Worm (Caenorhabditis elegans) whole organism, young adult: ENCODE data around the gene R04D3.3.

Experiments used
- B0035.1 ChIP-seq: sonication (generic microtip); optimal IDR thresholded peaks from 2 replicates; lab custom pipeline; 2016; ENCODE audit warnings: missing genetic modification characterization, mild to moderate bottlenecking, missing compliant biosample characterization, missing genotype, missing genetic modification reagents
- C17E4.6 ChIP-seq: fragments of 200-800 bp; sonication (Bioruptor generic); IDR thresholded peaks from 2 replicates; pipeline ENCODE4 v1.3.6; 2022; ENCODE audit warnings: missing genetic modification reagents, missing genetic modification characterization, missing compliant biosample characterization
- D2030.7 ChIP-seq: fragments of 200-800 bp; sonication (Bioruptor generic); IDR thresholded peaks from 2 replicates; pipeline ENCODE4 v1.3.6; 2022; ENCODE audit warnings: missing genetic modification reagents, missing genetic modification characterization, missing compliant biosample characterization
- F22D6.2 ChIP-seq: sonication (generic microtip); optimal IDR thresholded peaks from 2 replicates; lab custom pipeline; 2016; ENCODE audit warnings: mild to moderate bottlenecking, missing genetic modification characterization, missing compliant biosample characterization
- F52B5.7 ChIP-seq: sonication (generic microtip); optimal IDR thresholded peaks from 2 replicates; lab custom pipeline; 2016; ENCODE audit warnings: mild to moderate bottlenecking, missing genetic modification characterization, missing compliant biosample characterization
- F57C9.4 ChIP-seq: sonication (generic microtip); optimal IDR thresholded peaks from 2 replicates; lab custom pipeline; 2017; ENCODE audit warnings: mild to moderate bottlenecking, missing genetic modification characterization, missing compliant biosample characterization
- Y53F4B.3 ChIP-seq: fragments of 200-800 bp; sonication (Bioruptor generic); IDR thresholded peaks from 2 replicates; pipeline ENCODE4 v1.3.6; 2022; ENCODE audit warnings: missing genetic modification reagents, missing genetic modification characterization, missing compliant biosample characterization
- Y53G8AR.9 ChIP-seq: fragments of 200-800 bp; sonication (Bioruptor generic); conservative IDR thresholded peaks from 2 replicates; pipeline ENCODE4 v1.3.6; 2022; ENCODE audit warnings: missing genetic modification reagents, missing genetic modification characterization, missing compliant biosample characterization
- Y67H2A.10 ChIP-seq: fragments of 200-800 bp; sonication (Bioruptor generic); conservative IDR thresholded peaks from 2 replicates; pipeline ENCODE4 v1.3.6; 2022; ENCODE audit warnings: missing genetic modification reagents, missing genetic modification characterization, missing compliant biosample characterization
- ama-1 ChIP-seq, 3 experiments: fragments of 150-350 bp in 1 of 3; sonication (generic microtip) in 2 of 3; optimal IDR thresholded peaks; 2 replicates each; lab custom pipeline; 2014 to 2018; ENCODE audit warnings: missing biosample characterization in 2 of 3, missing genetic modification characterization in 2 of 3, missing genetic modification reagents in 2 of 3
- atf-7 ChIP-seq: sonication (generic microtip); optimal IDR thresholded peaks from 2 replicates; lab custom pipeline; 2017; ENCODE audit warnings: mild to moderate bottlenecking, missing genetic modification characterization, missing compliant biosample characterization
- attf-3 ChIP-seq: fragments of 200-800 bp; sonication (Bioruptor generic); conservative IDR thresholded peaks from 2 replicates; pipeline ENCODE4 v1.3.6; 2022; ENCODE audit warnings: missing genetic modification reagents, missing genetic modification characterization, missing compliant biosample characterization
- attf-5 ChIP-seq: fragments of 200-800 bp; sonication (Bioruptor generic); optimal IDR thresholded peaks from 2 replicates; lab custom pipeline; 2018; ENCODE audit warnings: mild to moderate bottlenecking, missing genetic modification characterization, missing compliant biosample characterization
- bed-1 ChIP-seq: fragments of 200-800 bp; sonication (Bioruptor generic); IDR thresholded peaks from 2 replicates; pipeline ENCODE4 v1.3.6; 2022; ENCODE audit warnings: missing genetic modification reagents, missing genetic modification characterization, missing compliant biosample characterization
- bed-2 ChIP-seq: fragments of 200-800 bp; sonication (Bioruptor generic); IDR thresholded peaks from 2 replicates; pipeline ENCODE4 v1.3.6; 2022; ENCODE audit warnings: missing genetic modification reagents, missing genetic modification characterization, missing compliant biosample characterization
- ccch-3 ChIP-seq: fragments of 200-800 bp; sonication (Bioruptor generic); optimal IDR thresholded peaks from 2 replicates; lab custom pipeline; 2018; ENCODE audit warnings: mild to moderate bottlenecking, missing genetic modification characterization, missing compliant biosample characterization
- cebp-1 ChIP-seq, 2 experiments: fragments of 200-800 bp in 1 of 2; sonication (Bioruptor generic) in 1 of 2; sonication (generic microtip) in 1 of 2; IDR thresholded peaks in 1 of 2; optimal IDR thresholded peaks in 1 of 2; 2 replicates each; pipeline versions ENCODE4 v1.3.6 to Lab custom; 2017 to 2022; ENCODE audit warnings: missing compliant biosample characterization in 2 of 2, missing genetic modification characterization in 2 of 2, mild to moderate bottlenecking in 1 of 2, missing genetic modification reagents in 1 of 2, moderate library complexity in 1 of 2
- ceh-79 ChIP-seq: sonication (generic microtip); optimal IDR thresholded peaks from 2 replicates; lab custom pipeline; 2017; ENCODE audit warnings: mild to moderate bottlenecking, missing genetic modification characterization, missing compliant biosample characterization
- die-1 ChIP-seq: sonication (generic microtip); optimal IDR thresholded peaks from 2 replicates; lab custom pipeline; 2016; ENCODE audit warnings: missing genotype, mild to moderate bottlenecking, missing genetic modification characterization, missing compliant biosample characterization
- dpl-1 ChIP-seq: fragments of 150-350 bp; optimal IDR thresholded peaks from 2 replicates; lab custom pipeline; 2014; ENCODE audit warnings: missing biosample characterization, missing genetic modification reagents, missing genetic modification characterization
- efl-1 ChIP-seq: fragments of 150-350 bp; optimal IDR thresholded peaks from 2 replicates; lab custom pipeline; 2014; ENCODE audit warnings: missing biosample characterization, missing genetic modification reagents, missing genetic modification characterization
- egl-44 ChIP-seq: fragments of 200-800 bp; sonication (Bioruptor generic); IDR thresholded peaks from 2 replicates; pipeline ENCODE4 v1.3.6; 2022; ENCODE audit warnings: missing genetic modification reagents, missing genetic modification characterization, missing compliant biosample characterization
- gei-17 ChIP-seq: fragments of 200-800 bp; sonication (Bioruptor generic); optimal IDR thresholded peaks from 2 replicates; lab custom pipeline; 2018; ENCODE audit warnings: mild to moderate bottlenecking, missing genetic modification characterization, missing compliant biosample characterization
- hlh-12 ChIP-seq: sonication (generic microtip); optimal IDR thresholded peaks from 2 replicates; lab custom pipeline; 2016; ENCODE audit warnings: missing genetic modification characterization, missing compliant biosample characterization
- hmg-1.2 ChIP-seq: fragments of 200-800 bp; sonication (Bioruptor generic); IDR thresholded peaks from 2 replicates; pipeline ENCODE4 v1.3.6; 2022; ENCODE audit warnings: missing genetic modification reagents, missing genetic modification characterization, missing compliant biosample characterization
- hsf-1 ChIP-seq: fragments of 200-800 bp; sonication (Bioruptor generic); IDR thresholded peaks from 2 replicates; pipeline ENCODE4 v1.3.6; 2022; ENCODE audit warnings: missing genetic modification reagents, missing genetic modification characterization, missing compliant biosample characterization
- let-526 ChIP-seq: fragments of 200-800 bp; sonication (Bioruptor generic); IDR thresholded peaks from 2 replicates; pipeline ENCODE4 v1.3.6; 2022; ENCODE audit warnings: missing genetic modification reagents, missing genetic modification characterization, missing compliant biosample characterization
- let-607 ChIP-seq, 2 experiments: fragments of 200-800 bp in 1 of 2; sonication (Bioruptor generic) in 1 of 2; sonication (generic microtip) in 1 of 2; optimal IDR thresholded peaks; 2 replicates each; lab custom pipeline; 2016 to 2018; ENCODE audit warnings: mild to moderate bottlenecking in 2 of 2, missing compliant biosample characterization in 2 of 2, missing genetic modification characterization in 2 of 2, moderate library complexity in 2 of 2, missing genotype in 1 of 2
- lin-35 ChIP-seq, 3 experiments: fragments of 150-350 bp in 2 of 3; sonication (generic microtip) in 1 of 3; optimal IDR thresholded peaks; 2 replicates each; lab custom pipeline; 2014 to 2018; ENCODE audit warnings: missing biosample characterization in 3 of 3, missing genetic modification characterization in 3 of 3, missing genetic modification reagents in 3 of 3
- lir-1 ChIP-seq: fragments of 200-800 bp; sonication (Bioruptor generic); conservative IDR thresholded peaks from 2 replicates; pipeline ENCODE4 v1.3.6; 2022; ENCODE audit warnings: missing genetic modification reagents, missing genetic modification characterization, missing compliant biosample characterization
- lsl-1 ChIP-seq: fragments of 200-800 bp; sonication (Bioruptor generic); optimal IDR thresholded peaks from 2 replicates; lab custom pipeline; 2018; ENCODE audit warnings: mild to moderate bottlenecking, missing genetic modification characterization, moderate library complexity, missing compliant biosample characterization
- madf-8 ChIP-seq: fragments of 200-800 bp; sonication (Bioruptor generic); conservative IDR thresholded peaks from 2 replicates; pipeline ENCODE4 v1.3.6; 2022; ENCODE audit warnings: missing genetic modification reagents, missing genetic modification characterization, missing compliant biosample characterization
- mcd-1 ChIP-seq: fragments of 200-800 bp; sonication (Bioruptor generic); IDR thresholded peaks from 2 replicates; pipeline ENCODE4 v1.3.6; 2022; ENCODE audit warnings: missing genetic modification reagents, missing genetic modification characterization, missing compliant biosample characterization
- nfya-2 ChIP-seq: fragments of 200-800 bp; sonication (Bioruptor generic); IDR thresholded peaks from 2 replicates; pipeline ENCODE4 v1.3.6; 2022; ENCODE audit warnings: missing genetic modification reagents, missing genetic modification characterization, missing compliant biosample characterization
- nhr-120 ChIP-seq: fragments of 200-800 bp; sonication (Bioruptor generic); IDR thresholded peaks from 2 replicates; pipeline ENCODE4 v1.3.6; 2022; ENCODE audit warnings: missing genetic modification characterization, missing compliant biosample characterization
- nhr-80 ChIP-seq: sonication (generic microtip); optimal IDR thresholded peaks from 2 replicates; lab custom pipeline; 2016; ENCODE audit warnings: missing genetic modification characterization, missing compliant biosample characterization
- pbrm-1 ChIP-seq: fragments of 200-800 bp; sonication (Bioruptor generic); IDR thresholded peaks from 2 replicates; pipeline ENCODE4 v1.3.6; 2022; ENCODE audit warnings: missing genetic modification reagents, missing genetic modification characterization, missing compliant biosample characterization
- rcor-1 ChIP-seq: fragments of 200-800 bp; sonication (Bioruptor generic); IDR thresholded peaks from 2 replicates; pipeline ENCODE4 v1.3.6; 2022; ENCODE audit warnings: missing genetic modification reagents, missing genetic modification characterization, missing compliant biosample characterization
- sea-2 ChIP-seq: fragments of 200-800 bp; sonication (Bioruptor generic); IDR thresholded peaks from 2 replicates; pipeline ENCODE4 v1.3.6; 2022; ENCODE audit warnings: missing genetic modification characterization, missing compliant biosample characterization
- snpc-1.1 ChIP-seq: sonication (generic microtip); optimal IDR thresholded peaks from 2 replicates; lab custom pipeline; 2017; ENCODE audit warnings: missing genetic modification characterization, mild to moderate bottlenecking, missing compliant biosample characterization, antibody characterized with exemption, moderate library complexity, missing genotype, missing genetic modification reagents; ENCODE audit not compliant: insufficient read depth
- somi-1 ChIP-seq: fragments of 200-800 bp; sonication (Bioruptor generic); optimal IDR thresholded peaks from 2 replicates; lab custom pipeline; 2018; ENCODE audit warnings: mild to moderate bottlenecking, missing genetic modification characterization, missing compliant biosample characterization
- tbp1 ChIP-seq: fragments of 200-800 bp; sonication (Bioruptor generic); optimal IDR thresholded peaks from 2 replicates; lab custom pipeline; 2018; ENCODE audit warnings: mild to moderate bottlenecking, missing genetic modification characterization, missing compliant biosample characterization
- xnd-1 ChIP-seq: sonication (generic microtip); optimal IDR thresholded peaks from 2 replicates; lab custom pipeline; 2016; ENCODE audit warnings: missing genotype, missing genetic modification reagents, missing genetic modification characterization, missing compliant biosample characterization
- ztf-18 ChIP-seq: sonication (generic microtip); optimal IDR thresholded peaks from 2 replicates; lab custom pipeline; 2016; ENCODE audit warnings: missing genotype, mild to moderate bottlenecking, missing genetic modification characterization, missing compliant biosample characterization
- ztf-22 ChIP-seq: fragments of 200-800 bp; sonication (Bioruptor generic); optimal IDR thresholded peaks from 2 replicates; lab custom pipeline; 2018; ENCODE audit warnings: mild to moderate bottlenecking, missing genetic modification characterization, moderate library complexity, missing compliant biosample characterization

R04D3.3 gene

DNA sequence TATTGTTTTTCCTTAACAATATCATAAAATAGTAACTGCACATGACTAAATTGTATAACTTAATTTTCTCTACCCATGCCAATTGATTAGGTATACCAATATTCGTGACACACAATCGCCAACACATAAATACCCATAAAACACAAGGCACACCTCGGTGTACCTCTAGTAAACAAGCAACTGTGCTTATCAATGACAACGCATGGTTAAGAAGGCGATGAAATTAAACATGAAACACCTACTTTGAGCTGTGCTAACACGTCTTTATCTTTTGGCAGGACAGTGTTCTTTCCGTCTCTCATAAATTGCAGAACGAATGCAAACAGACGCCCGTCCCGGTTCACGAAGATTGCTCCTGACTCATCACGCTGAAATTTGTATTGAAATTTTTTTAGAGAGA is 20.3 kb upstream of the R04D3.3 start (continued):
- TF ChIP-seq tbp1, result peak; percentile 32
- no peak for TF ChIP-seq F52B5.7 (tag; lab: Kevin White, UChicago)
- TF ChIP-seq lin-35 (GFP tag; optimal IDR thresholded peaks at IDR 0.05; lab: Kevin White, UChicago), result no peak
- no peak for TF ChIP-seq lsl-1
- TF ChIP-seq snpc-1.1, result no peak
- peak; percentile 94 for TF ChIP-seq nhr-80 (tag; lab: Kevin White, UChicago)
- TF ChIP-seq sea-2 (GFP tag; lab: Robert Waterston, UW), result no peak
- no peak for TF ChIP-seq madf-8 (GFP tag; lab: Robert Waterston, UW)
- peak; percentile 14 for TF ChIP-seq ztf-22
- no peak for TF ChIP-seq D2030.7 (GFP tag; lab: Robert Waterston, UW)
- no peak for TF ChIP-seq F57C9.4
- peak; percentile 12 for TF ChIP-seq atf-7 (tag; lab: Kevin White, UChicago)
- peak in 1 of 2 experiments; percentile 35 for TF ChIP-seq let-607 (tag; optimal IDR thresholded peaks at IDR 0.05; lab: Kevin White, UChicago)
- no peak for TF ChIP-seq ama-1 (optimal IDR thresholded peaks at IDR 0.05; lab: Kevin White, UChicago)
- TF ChIP-seq ama-1 (GFP tag; optimal IDR thresholded peaks at IDR 0.05; lab: Kevin White, UChicago), result no peak
- no peak for TF ChIP-seq somi-1 (GFP tag; lab: Kevin White, UChicago)
- no peak for TF ChIP-seq pbrm-1
- TF ChIP-seq egl-44, result no peak
- TF ChIP-seq hlh-12 (tag; lab: Kevin White, UChicago), result no peak
- TF ChIP-seq C17E4.6 (GFP tag; lab: Robert Waterston, UW), result no peak
- no peak for TF ChIP-seq gei-17 (GFP tag; lab: Kevin White, UChicago)
- no peak for TF ChIP-seq xnd-1

DNA sequence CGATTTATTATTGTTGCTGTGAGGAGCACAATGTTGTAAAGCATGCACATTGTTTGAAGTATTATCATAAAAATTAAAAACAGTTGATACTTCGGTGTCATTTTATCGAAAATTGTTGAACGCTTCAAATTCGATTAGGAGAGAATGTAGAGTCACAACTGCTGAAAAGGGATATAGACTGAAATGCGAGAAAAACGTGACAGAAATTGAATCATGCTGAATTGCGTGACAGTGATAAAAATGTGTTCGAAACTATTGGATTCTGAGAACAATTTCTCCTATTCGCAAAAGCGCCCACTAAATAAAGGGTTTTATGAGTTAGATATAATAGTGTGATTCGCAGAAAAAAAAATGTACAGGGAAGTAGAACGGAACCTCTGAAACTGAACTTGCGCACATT is 18.3 kb upstream of the R04D3.3 start, which contains the start of gene srxa-8:
Gene srxa-8, minus strand, starts transcription at position 101 of the 400 bp plus-strand sequence.
- TF ChIP-seq bed-1 (GFP tag; lab: Robert Waterston, UW) (no peak), let-526 (no peak), Y67H2A.10 (GFP tag; lab: Robert Waterston, UW) (no peak), cebp-1 (GFP tag; IDR thresholded peaks at IDR 0.05; lab: Robert Waterston, UW) (no peak), cebp-1 (tag; optimal IDR thresholded peaks at IDR 0.05; lab: Kevin White, UChicago) (no peak), bed-2 (GFP tag; lab: Robert Waterston, UW) (no peak), mcd-1 (no peak)

DNA sequence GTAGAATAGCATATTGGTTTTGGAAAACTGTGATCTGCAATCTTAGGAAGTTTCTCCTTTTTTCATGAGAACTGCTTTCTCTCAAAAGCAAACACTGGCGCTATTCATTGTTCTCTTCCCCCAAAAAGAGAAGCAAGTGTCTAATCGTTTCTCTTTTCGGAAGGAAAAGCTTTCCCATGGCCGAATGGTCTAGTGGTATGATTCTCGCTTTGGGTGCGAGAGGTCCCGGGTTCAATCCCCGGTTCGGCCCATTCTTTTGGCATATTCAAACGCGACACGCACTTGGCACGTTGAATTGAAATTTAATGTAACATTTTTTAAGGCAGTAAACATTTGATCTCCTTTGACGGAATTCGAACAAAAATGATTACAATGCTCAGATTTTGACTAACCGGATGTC is 17.4 kb upstream of the R04D3.3 start:
- TF ChIP-seq ccch-3 (GFP tag; lab: Kevin White, UChicago) (no peak), ztf-18 (tag; lab: Kevin White, UChicago) (no peak), nfya-2 (no peak), attf-5 (GFP tag; lab: Kevin White, UChicago) (no peak), ztf-22 (no peak), hmg-1.2 (GFP tag; lab: Robert Waterston, UW) (peak; percentile 39; the same call in 1 of the 2 replicates), hsf-1 (GFP tag; lab: Robert Waterston, UW) (no peak), lsl-1 (no peak), F57C9.4 (no peak), attf-3 (GFP tag; lab: Robert Waterston, UW) (no peak), lir-1 (GFP tag; lab: Robert Waterston, UW) (no peak), rcor-1 (GFP tag; lab: Robert Waterston, UW) (peak; percentile 31; the same call in 1 of the 2 replicates), Y53F4B.3 (GFP tag; lab: Robert Waterston, UW) (no peak), efl-1 (GFP tag; lab: Kevin White, UChicago) (no peak), D2030.7 (GFP tag; lab: Robert Waterston, UW) (peak; percentile 51), nhr-80 (tag; lab: Kevin White, UChicago) (no peak), bed-1 (GFP tag; lab: Robert Waterston, UW) (no peak), nhr-120 (GFP tag; lab: Robert Waterston, UW) (no peak), somi-1 (GFP tag; lab: Kevin White, UChicago) (no peak), dpl-1 (GFP tag; lab: Kevin White, UChicago) (no peak), Y53G8AR.9 (GFP tag; lab: Robert Waterston, UW) (no peak), F52B5.7 (tag; lab: Kevin White, UChicago) (no peak), die-1 (tag; lab: Kevin White, UChicago) (peak; percentile 45), ceh-79 (tag; lab: Kevin White, UChicago) (no peak), F22D6.2 (no peak), B0035.1 (tag; lab: Kevin White, UChicago) (no peak)
